Worm (Caenorhabditis elegans) whole organism, mixed stage, embryonic: ENCODE results near the gene lgc-16.

Experiments
- cnd-1 ChIP-seq: fragments of 200-800 bp; sonication (Bioruptor generic); optimal IDR thresholded peaks from 2 replicates; lab custom pipeline; 2018; ENCODE audit warnings: mild to moderate bottlenecking, missing genetic modification characterization, missing compliant biosample characterization
- drap-1 ChIP-seq: fragments of 200-800 bp; sonication (Bioruptor generic); optimal IDR thresholded peaks from 3 replicates; lab custom pipeline; 2018; ENCODE audit warnings: mild to moderate bottlenecking, missing genetic modification characterization, missing compliant biosample characterization
- elt-3 ChIP-seq: fragments of 150-350 bp; optimal IDR thresholded peaks from 2 replicates; lab custom pipeline; 2014; ENCODE audit warnings: missing biosample characterization, missing genetic modification characterization
- hlh-1 ChIP-seq: fragments of 150-350 bp; optimal IDR thresholded peaks from 2 replicates; lab custom pipeline; 2014; ENCODE audit warnings: missing biosample characterization, missing genetic modification reagents, missing genetic modification characterization
- lin-32 ChIP-seq: fragments of 200-800 bp; sonication (Bioruptor generic); optimal IDR thresholded peaks from 2 replicates; lab custom pipeline; 2018; ENCODE audit warnings: mild to moderate bottlenecking, missing genetic modification characterization, missing compliant biosample characterization
- lsy-2 ChIP-seq: fragments of 150-350 bp; optimal IDR thresholded peaks from 2 replicates; lab custom pipeline; 2014; ENCODE audit warnings: missing biosample characterization, missing genetic modification characterization
- mep-1 ChIP-seq: fragments of 150-350 bp; optimal IDR thresholded peaks from 2 replicates; lab custom pipeline; 2017; ENCODE audit warnings: missing biosample characterization, missing genetic modification reagents, missing genetic modification characterization, inconsistent platforms
- sem-2 ChIP-seq: fragments of 200-800 bp; sonication (Bioruptor generic); optimal IDR thresholded peaks from 2 replicates; lab custom pipeline; 2018; ENCODE audit warnings: mild to moderate bottlenecking, missing genetic modification characterization, missing compliant biosample characterization
- snpc-4 ChIP-seq: fragments of 150-350 bp; optimal IDR thresholded peaks from 2 replicates; lab custom pipeline; 2014; ENCODE audit warnings: missing biosample characterization, missing genetic modification characterization
- sptf-1 ChIP-seq: sonication (generic microtip); optimal IDR thresholded peaks from 2 replicates; lab custom pipeline; 2017; ENCODE audit warnings: mild to moderate bottlenecking, missing genetic modification characterization, moderate library complexity, missing compliant biosample characterization
- unc-39 ChIP-seq: fragments of 150-350 bp; optimal IDR thresholded peaks from 2 replicates; lab custom pipeline; 2014; ENCODE audit warnings: missing biosample characterization, missing genetic modification characterization

ce11 chrX:12154055-12154898 is 35.8 kb downstream of the lgc-16 start, which contains the start of gene mfsd-11:
- TF ChIP-seq mep-1 (tag; lab: Kevin White, UChicago), result no peak
- no peak for TF ChIP-seq hlh-1 (tag; lab: Kevin White, UChicago)
- TF ChIP-seq snpc-4, result no peak
- no peak for TF ChIP-seq drap-1
- TF ChIP-seq lsy-2 (tag; lab: Kevin White, UChicago), result no peak
- no peak for TF ChIP-seq unc-39
- no peak for TF ChIP-seq cnd-1 (tag; lab: Kevin White, UChicago)
- no peak for TF ChIP-seq elt-3 (tag; lab: Kevin White, UChicago)
- no peak for TF ChIP-seq lin-32 (GFP tag; lab: Kevin White, UChicago)
- no peak for TF ChIP-seq sptf-1
- no peak for TF ChIP-seq sem-2 (GFP tag; lab: Kevin White, UChicago)
